Fruit fly (Drosophila melanogaster): Measurements from ENCODE around the gene Nle.

dm6 chr2L:518620-518913 lies 49.4 kb downstream of the Nle start:
- TF ChIP-seq Myc (optimal IDR thresholded peaks at IDR 0.05) = no peak
- no peak for TF ChIP-seq insv (optimal IDR thresholded peaks at IDR 0.05)
- no peak for TF ChIP-seq ttk (optimal IDR thresholded peaks at IDR 0.05)
- no peak for TF ChIP-seq psq (optimal IDR thresholded peaks at IDR 0.05)
- no peak for TF ChIP-seq Sin3A (optimal IDR thresholded peaks at IDR 0.05)

Data from Kc167 (cell line).